Worm (Caenorhabditis elegans): ENCODE results near the gene suca-1.

suca-1 gene

DNA sequence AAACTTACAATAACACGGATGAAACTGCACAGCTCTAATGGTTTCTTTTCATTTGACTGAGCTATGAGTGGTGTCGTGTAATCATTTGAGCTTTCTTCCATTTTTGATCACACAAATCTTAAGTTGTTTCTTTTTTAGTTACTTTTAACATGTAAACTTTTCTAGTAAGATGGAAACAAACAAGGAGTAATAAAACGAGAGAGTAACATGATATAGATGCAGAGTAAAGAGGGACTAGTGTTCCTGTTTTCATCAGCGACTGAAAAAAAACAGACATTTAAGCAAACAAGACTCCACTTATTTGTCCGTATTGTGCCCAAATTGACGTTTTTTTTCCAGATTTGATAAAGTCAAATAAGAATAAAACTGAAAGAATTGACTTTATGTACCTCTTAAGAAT is 29.8 kb downstream of the suca-1 start, which contains the start of gene pgp-7:
TSS of gene pgp-7 (minus strand) at position 101 of the 400 bp plus-strand sequence.
- TF ChIP-seq unc-39 (tag; optimal IDR thresholded peaks at IDR 0.05) = no peak
- no peak for TF ChIP-seq egl-27 (tag; optimal IDR thresholded peaks at IDR 0.05)
- no peak for TF ChIP-seq nhr-12 (tag; optimal IDR thresholded peaks at IDR 0.05)
- TF ChIP-seq lin-15B (tag; optimal IDR thresholded peaks at IDR 0.05) = no peak
- TF ChIP-seq nhr-11 (tag; optimal IDR thresholded peaks at IDR 0.05) = no peak
- TF ChIP-seq snpc-4 (tag; optimal IDR thresholded peaks at IDR 0.05) = no peak
- TF ChIP-seq ztf-11 (tag; optimal IDR thresholded peaks at IDR 0.05) = no peak
- no peak for TF ChIP-seq ZK546.5 (tag; optimal IDR thresholded peaks at IDR 0.05)
- no peak for TF ChIP-seq lsy-12 (tag; optimal IDR thresholded peaks at IDR 0.05)
- no peak for TF ChIP-seq eor-1 (tag; optimal IDR thresholded peaks at IDR 0.05)
- no peak for TF ChIP-seq egl-5 (tag; optimal IDR thresholded peaks at IDR 0.05)
- no peak for TF ChIP-seq mml-1 (tag; optimal IDR thresholded peaks at IDR 0.05)
- no peak for TF ChIP-seq skn-1 (tag; optimal IDR thresholded peaks at IDR 0.05)
- TF ChIP-seq daf-12 (tag; optimal IDR thresholded peaks at IDR 0.05) = no peak
- no peak for TF ChIP-seq fos-1 (tag; optimal IDR thresholded peaks at IDR 0.05)
- no peak for TF ChIP-seq zag-1 (tag; optimal IDR thresholded peaks at IDR 0.05)
- TF ChIP-seq nhr-67 (tag; optimal IDR thresholded peaks at IDR 0.05) = no peak
- no peak for TF ChIP-seq nhr-43 (tag; optimal IDR thresholded peaks at IDR 0.05; ENCODE audit: poor library complexity, severe bottlenecking)

DNA sequence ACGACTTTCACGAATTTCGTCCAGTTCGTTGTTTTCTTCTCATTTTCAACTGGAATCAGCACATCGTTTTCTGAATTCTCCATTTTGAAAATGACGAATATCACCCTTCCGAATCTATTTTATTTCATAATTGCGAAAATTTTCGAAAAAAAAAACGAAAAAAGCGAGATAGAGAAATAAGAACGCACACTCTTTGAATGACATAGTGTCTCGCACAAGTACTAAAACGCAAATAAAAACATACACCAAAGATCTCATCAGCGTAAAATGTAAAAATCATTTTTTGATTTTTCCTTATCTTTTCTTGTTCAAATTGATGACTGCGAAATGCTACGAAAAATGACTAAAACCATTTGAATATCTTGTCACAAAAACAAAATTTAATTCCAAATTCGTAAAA is 35.6 kb downstream of the suca-1 start, which contains the start of gene pgp-8:
TSS of gene pgp-8 (minus strand) at position 101 of the 400 bp plus-strand sequence.
- no peak for TF ChIP-seq snpc-4 (tag; optimal IDR thresholded peaks at IDR 0.05)
- TF ChIP-seq unc-39 (tag; optimal IDR thresholded peaks at IDR 0.05) = no peak
- no peak for TF ChIP-seq elt-2 (tag; optimal IDR thresholded peaks at IDR 0.05)
- TF ChIP-seq hmg-11 (tag; optimal IDR thresholded peaks at IDR 0.05) = no peak
- no peak for TF ChIP-seq aly-2 (tag; optimal IDR thresholded peaks at IDR 0.05)
- TF ChIP-seq sea-2 (GFP tag; optimal IDR thresholded peaks at IDR 0.05) = no peak
- no peak for TF ChIP-seq elt-3 (tag; optimal IDR thresholded peaks at IDR 0.05)
- no peak for TF ChIP-seq fkh-10 (GFP tag; optimal IDR thresholded peaks at IDR 0.05)
- TF ChIP-seq jun-1 (tag; optimal IDR thresholded peaks at IDR 0.05) = no peak
- TF ChIP-seq nhr-76 (tag; optimal IDR thresholded peaks at IDR 0.05) = no peak
- no peak for TF ChIP-seq egl-5 (tag; optimal IDR thresholded peaks at IDR 0.05)
- TF ChIP-seq nhr-67 (tag; optimal IDR thresholded peaks at IDR 0.05) = no peak
- no peak for TF ChIP-seq unc-62 (GFP tag; optimal IDR thresholded peaks at IDR 0.05)
- no peak for TF ChIP-seq nhr-28 (tag; optimal IDR thresholded peaks at IDR 0.05)
- no peak for TF ChIP-seq lsy-12 (tag; optimal IDR thresholded peaks at IDR 0.05)
- no peak for TF ChIP-seq eor-1 (tag; optimal IDR thresholded peaks at IDR 0.05)
- no peak for TF ChIP-seq nhr-77 (tag; optimal IDR thresholded peaks at IDR 0.05)

DNA sequence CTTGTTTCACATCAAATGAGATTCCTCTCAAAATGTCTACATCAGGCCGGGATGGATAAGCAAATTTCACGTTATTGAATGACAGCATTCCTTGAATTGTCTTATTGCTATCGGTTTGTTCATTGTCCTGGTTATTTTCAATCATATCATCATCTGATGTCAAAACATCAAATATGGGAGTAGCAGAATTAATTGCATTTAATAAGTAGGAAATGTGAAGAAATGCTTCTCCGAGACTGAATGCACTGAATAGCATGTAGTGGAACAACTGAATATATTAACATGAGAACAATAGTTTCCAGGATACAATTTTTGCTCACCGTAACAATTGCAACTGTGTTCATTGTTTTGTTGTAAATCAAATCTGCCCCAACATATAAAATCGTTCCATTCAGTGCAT is 37.3 kb downstream of the suca-1 start:
- TF ChIP-seq tbx-2 (tag; optimal IDR thresholded peaks at IDR 0.05) (no peak), lsy-12 (tag; optimal IDR thresholded peaks at IDR 0.05) (no peak), unc-39 (tag; optimal IDR thresholded peaks at IDR 0.05) (no peak), nhr-77 (tag; optimal IDR thresholded peaks at IDR 0.05) (no peak), mml-1 (tag; optimal IDR thresholded peaks at IDR 0.05) (no peak), nhr-237 (tag; optimal IDR thresholded peaks at IDR 0.05) (no peak), egl-5 (tag; optimal IDR thresholded peaks at IDR 0.05) (no peak), pqm-1 (tag; optimal IDR thresholded peaks at IDR 0.05) (no peak)

DNA sequence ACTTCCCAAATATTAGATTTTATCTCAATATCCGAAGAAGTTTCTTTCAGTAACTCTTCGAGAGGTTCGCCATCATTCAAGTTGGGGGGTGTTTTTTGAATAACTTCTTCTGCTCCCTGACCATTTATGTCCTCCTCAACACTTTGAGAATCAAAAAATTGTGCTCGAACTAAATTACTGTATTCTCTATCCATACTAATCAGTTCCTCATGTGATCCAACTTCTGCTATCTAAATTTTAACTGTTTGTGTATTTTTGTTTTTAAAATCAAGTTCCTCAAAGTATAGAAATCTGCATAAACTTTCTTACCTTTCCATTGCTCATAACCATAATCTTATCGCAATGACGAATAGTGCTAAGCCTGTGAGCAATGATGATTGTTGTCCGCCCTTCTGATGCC is 38.2 kb downstream of the suca-1 start:
- TF ChIP-seq unc-39 (tag; optimal IDR thresholded peaks at IDR 0.05) (no peak), ZK546.5 (tag; optimal IDR thresholded peaks at IDR 0.05) (no peak), R02D3.7 (tag; optimal IDR thresholded peaks at IDR 0.05) (no peak), nfya-1 (tag; optimal IDR thresholded peaks at IDR 0.05; ENCODE audit: insufficient read depth) (no peak), lsy-12 (tag; optimal IDR thresholded peaks at IDR 0.05) (no peak), ztf-4 (tag; optimal IDR thresholded peaks at IDR 0.05) (no peak), lin-39 (tag; optimal IDR thresholded peaks at IDR 0.05) (no peak), nhr-237 (tag; optimal IDR thresholded peaks at IDR 0.05) (no peak), fkh-2 (tag; optimal IDR thresholded peaks at IDR 0.05) (no peak), nhr-43 (tag; optimal IDR thresholded peaks at IDR 0.05; ENCODE audit: poor library complexity, severe bottlenecking) (no peak)
